Worm (Caenorhabditis elegans) whole organism, mixed stage, embryonic: ENCODE measurements around the gene sru-7.

Experiments used
- M03D4.4 ChIP-seq: sonication (generic microtip); optimal IDR thresholded peaks from 2 replicates; lab custom pipeline; 2017; ENCODE audit warnings: mild to moderate bottlenecking, missing genetic modification characterization, missing compliant biosample characterization
- ceh-43 ChIP-seq: fragments of 200-800 bp; sonication (Bioruptor generic); optimal IDR thresholded peaks from 2 replicates; lab custom pipeline; 2018; ENCODE audit warnings: mild to moderate bottlenecking, missing genetic modification characterization, moderate library complexity, missing compliant biosample characterization
- elt-3 ChIP-seq: fragments of 150-350 bp; optimal IDR thresholded peaks from 2 replicates; lab custom pipeline; 2014; ENCODE audit warnings: missing biosample characterization, missing genetic modification characterization
- pha-4 ChIP-seq: fragments of 150-350 bp; optimal IDR thresholded peaks from 2 replicates; lab custom pipeline; 2018; ENCODE audit warnings: missing biosample characterization, missing genetic modification reagents, missing genetic modification characterization
- snpc-4 ChIP-seq: fragments of 150-350 bp; optimal IDR thresholded peaks from 2 replicates; lab custom pipeline; 2014; ENCODE audit warnings: missing biosample characterization, missing genetic modification characterization

ce11 chrIV:8511056-8511455, 18.7 kb downstream of the sru-7 start, which contains the start of gene mes-6:
- no peak for TF ChIP-seq M03D4.4 (tag; lab: Kevin White, UChicago)
- no peak for TF ChIP-seq pha-4 (tag; lab: Kevin White, UChicago)
- TF ChIP-seq elt-3 (tag; lab: Kevin White, UChicago), result no peak
- TF ChIP-seq ceh-43 (GFP tag; lab: Kevin White, UChicago), result no peak
- TF ChIP-seq snpc-4 (tag; lab: Kevin White, UChicago), result no peak
